Worm (Caenorhabditis elegans): ENCODE data around the gene ZK418.11.

DNA sequence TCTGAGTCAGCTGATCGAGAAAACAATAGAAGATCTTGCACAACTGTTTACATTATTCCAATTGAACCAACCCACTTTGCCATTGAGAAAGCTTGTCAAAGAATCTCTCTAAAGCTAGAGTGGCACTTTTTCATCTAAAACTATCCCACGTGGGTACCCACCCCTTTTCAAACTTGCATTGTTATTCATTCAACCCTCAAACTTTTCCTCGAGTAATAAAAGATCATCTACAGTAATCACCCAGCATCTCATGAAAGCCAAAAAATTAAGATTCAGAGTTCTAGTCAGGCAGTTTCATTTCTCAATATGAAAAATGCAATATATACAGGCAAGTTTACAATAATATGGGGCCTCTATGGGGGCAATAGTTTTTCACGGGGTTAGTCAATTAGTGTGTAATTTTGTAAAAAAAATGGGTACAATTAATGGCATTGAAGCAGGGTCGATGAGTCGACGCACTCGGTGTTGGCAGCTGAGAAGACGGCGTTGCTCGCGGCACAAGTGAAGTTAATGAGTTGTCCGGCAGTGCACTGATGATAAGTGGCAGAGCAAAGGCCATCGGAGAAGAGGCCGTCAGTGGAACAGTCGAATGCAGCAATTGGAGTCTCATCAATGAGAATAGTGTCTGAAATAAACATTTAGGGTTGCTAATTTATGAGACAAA is 1.9 kb downstream of the ZK418.11 start:
- TF ChIP-seq dve-1 (tag; optimal IDR thresholded peaks at IDR 0.05) (no peak), C08G9.2 (tag; optimal IDR thresholded peaks at IDR 0.05) (no peak)

Measured in whole organism, late embryonic.